Comparison of ENCODE assay signal across 4 fruit fly cellular contexts in genomic region chrX:19154998-19155397, dm6.
TF ChIP-seq lines count a peak whose summit lies in the region.

No protein-coding gene starts in this region.

TF ChIP-seq in whole organism, adult, 20 proteins besides CTCF, POLR2A, EP300 and RAD21 (continued from another document):
- TF ChIP-seq toe (GFP tag; optimal IDR thresholded peaks at IDR 0.05; lab: Kevin White, UChicago) = no peak
- TF ChIP-seq tj (GFP tag; optimal IDR thresholded peaks at IDR 0.05; lab: Kevin White, UChicago) = peak; percentile 37

TF ChIP-seq in whole organism, embryonic, 481 proteins besides CTCF, POLR2A, EP300 and RAD21 (continued from another document and continues in another):
- peak; percentile 88 for TF ChIP-seq dmrt99B (tag; optimal IDR thresholded peaks at IDR 0.05; lab: Kevin White, UChicago)
- TF ChIP-seq chm (GFP tag; IDR thresholded peaks at IDR 0.05; lab: Robert Waterston, UW) = peak; percentile 93
- TF ChIP-seq bigmax (GFP tag; optimal IDR thresholded peaks at IDR 0.05; lab: Kevin White, UChicago) = no peak
- peak; percentile 73 for TF ChIP-seq CG4854 (GFP tag; optimal IDR thresholded peaks at IDR 0.05; lab: Kevin White, UChicago)
- no peak for TF ChIP-seq CG17912 (GFP tag; optimal IDR thresholded peaks at IDR 0.05; lab: Kevin White, UChicago)
- TF ChIP-seq row (GFP tag; IDR thresholded peaks at IDR 0.05; lab: Robert Waterston, UW) = peak; percentile 87
- TF ChIP-seq Xbp1 (GFP tag; optimal IDR thresholded peaks at IDR 0.05; lab: Kevin White, UChicago) = peak; percentile 83
- peak; percentile 87 for TF ChIP-seq btn (GFP tag; optimal IDR thresholded peaks at IDR 0.05; lab: Kevin White, UChicago)
- peak; percentile 47 for TF ChIP-seq crol (GFP tag; IDR thresholded peaks at IDR 0.05; lab: Robert Waterston, UW)
- TF ChIP-seq Sry-β (GFP tag; optimal IDR thresholded peaks at IDR 0.05; lab: Kevin White, UChicago) = peak; percentile 20
- no peak for TF ChIP-seq ato (GFP tag; IDR thresholded peaks at IDR 0.05; lab: Robert Waterston, UW; ENCODE audit: partially characterized antibody)
- peak; percentile 90 for TF ChIP-seq CG15601 (tag; optimal IDR thresholded peaks at IDR 0.05; lab: Kevin White, UChicago)
- TF ChIP-seq exex (tag; optimal IDR thresholded peaks at IDR 0.05; lab: Kevin White, UChicago) = no peak
- peak; percentile 76 for TF ChIP-seq twi (tag; optimal IDR thresholded peaks at IDR 0.05; lab: Kevin White, UChicago)
- TF ChIP-seq slp2 (GFP tag; optimal IDR thresholded peaks at IDR 0.05; lab: Kevin White, UChicago) = peak; percentile 84
- TF ChIP-seq CG31365 (tag; optimal IDR thresholded peaks at IDR 0.05; lab: Kevin White, UChicago) = peak; percentile 59
- no peak for TF ChIP-seq chinmo (GFP tag; IDR thresholded peaks at IDR 0.05; lab: Robert Waterston, UW; ENCODE audit: partially characterized antibody)
- peak; percentile 88 for TF ChIP-seq chn (GFP tag; optimal IDR thresholded peaks at IDR 0.05; lab: Kevin White, UChicago)
- TF ChIP-seq HLH4C (GFP tag; IDR thresholded peaks at IDR 0.05; lab: Robert Waterston, UW; ENCODE audit: partially characterized antibody) = no peak
- peak; percentile 76 for TF ChIP-seq CG12942 (GFP tag; optimal IDR thresholded peaks at IDR 0.05; lab: Kevin White, UChicago)
- peak; percentile 75 for TF ChIP-seq CG17802 (tag; optimal IDR thresholded peaks at IDR 0.05; lab: Kevin White, UChicago)
- peak; percentile 77 for TF ChIP-seq CG7556 (GFP tag; optimal IDR thresholded peaks at IDR 0.05; lab: Kevin White, UChicago)
- peak; percentile 77; the same call in 2 of the 3 replicates for TF ChIP-seq so (GFP tag; IDR thresholded peaks at IDR 0.05; lab: Robert Waterston, UW)
- TF ChIP-seq eve (GFP tag; optimal IDR thresholded peaks at IDR 0.05; lab: Kevin White, UChicago) = peak in 1 of 2 experiments; percentile 92
- peak; percentile 91 for TF ChIP-seq CG4424 (GFP tag; optimal IDR thresholded peaks at IDR 0.05; lab: Kevin White, UChicago)
- TF ChIP-seq CG4282 (GFP tag; optimal IDR thresholded peaks at IDR 0.05; lab: Kevin White, UChicago) = peak; percentile 53
- TF ChIP-seq mld (GFP tag; IDR thresholded peaks at IDR 0.05; lab: Robert Waterston, UW; ENCODE audit: partially characterized antibody) = no peak
- peak; percentile 55 for TF ChIP-seq stwl (tag; optimal IDR thresholded peaks at IDR 0.05; lab: Kevin White, UChicago)
- no peak for TF ChIP-seq NFAT (GFP tag; IDR thresholded peaks at IDR 0.05; lab: Robert Waterston, UW)
- peak; percentile 60 for TF ChIP-seq sima (GFP tag; optimal IDR thresholded peaks at IDR 0.05; lab: Kevin White, UChicago)
- TF ChIP-seq Scr (GFP tag; IDR thresholded peaks at IDR 0.05; lab: Robert Waterston, UW; ENCODE audit: partially characterized antibody) = no peak
- TF ChIP-seq CG10209 (GFP tag; optimal IDR thresholded peaks at IDR 0.05; lab: Kevin White, UChicago) = peak; percentile 86
- TF ChIP-seq pan (optimal IDR thresholded peaks at IDR 0.05; lab: Kevin White, UChicago) = no peak
- peak in 1 of 2 experiments; percentile 75 for TF ChIP-seq pan (GFP tag; optimal IDR thresholded peaks at IDR 0.05 in 1 of 2, IDR thresholded peaks at IDR 0.05 in 1 of 2)
- TF ChIP-seq Dip2 (GFP tag; IDR thresholded peaks at IDR 0.05; lab: Robert Waterston, UW) = no peak
- TF ChIP-seq CG10979 (tag; optimal IDR thresholded peaks at IDR 0.05; lab: Kevin White, UChicago) = peak; percentile 96
- TF ChIP-seq aop (GFP tag; IDR thresholded peaks at IDR 0.05; lab: Robert Waterston, UW) = peak; percentile 57; the same call in 1 of the 2 replicates
- peak; percentile 86 for TF ChIP-seq CG9609 (GFP tag; optimal IDR thresholded peaks at IDR 0.05; lab: Kevin White, UChicago)
- peak; percentile 91 for TF ChIP-seq CG31441 (GFP tag; IDR thresholded peaks at IDR 0.05; lab: Robert Waterston, UW)
- TF ChIP-seq Lhr (GFP tag; optimal IDR thresholded peaks at IDR 0.05; lab: Kevin White, UChicago) = peak; percentile 78
- TF ChIP-seq run (tag; optimal IDR thresholded peaks at IDR 0.05; lab: Kevin White, UChicago) = peak; percentile 30
- TF ChIP-seq zen (tag; optimal IDR thresholded peaks at IDR 0.05; lab: Kevin White, UChicago) = peak; percentile 91

TF ChIP-seq in whole organism, prepupa, 60 proteins besides CTCF, POLR2A, EP300 and RAD21 (continued from another document):
- peak; percentile 84 for TF ChIP-seq Blimp-1 (GFP tag; optimal IDR thresholded peaks at IDR 0.05; lab: Kevin White, UChicago)
- peak; percentile 92 for TF ChIP-seq OdsH (GFP tag; optimal IDR thresholded peaks at IDR 0.05; lab: Kevin White, UChicago)
- TF ChIP-seq Ets96B (tag; optimal IDR thresholded peaks at IDR 0.05; lab: Kevin White, UChicago) = peak; percentile 88
- TF ChIP-seq ss (GFP tag; optimal IDR thresholded peaks at IDR 0.05; lab: Kevin White, UChicago) = peak; percentile 81 to 89
- peak; percentile 77 for TF ChIP-seq CG9139 (GFP tag; optimal IDR thresholded peaks at IDR 0.05; lab: Kevin White, UChicago)
- TF ChIP-seq CG6854 (GFP tag; optimal IDR thresholded peaks at IDR 0.05; lab: Kevin White, UChicago) = peak; percentile 84
- TF ChIP-seq esn (GFP tag; optimal IDR thresholded peaks at IDR 0.05; lab: Kevin White, UChicago) = peak; percentile 96
- TF ChIP-seq CG15336 (GFP tag; IDR thresholded peaks at IDR 0.05; lab: Robert Waterston, UW) = peak; percentile 95
- peak; percentile 85 for TF ChIP-seq CG3032 (tag; optimal IDR thresholded peaks at IDR 0.05; lab: Kevin White, UChicago)
- TF ChIP-seq CG11902 (GFP tag; optimal IDR thresholded peaks at IDR 0.05; lab: Kevin White, UChicago) = peak; percentile 92
- TF ChIP-seq fd59A (GFP tag; optimal IDR thresholded peaks at IDR 0.05; lab: Kevin White, UChicago) = peak; percentile 83
- peak; percentile 94 for TF ChIP-seq CG10631 (GFP tag; optimal IDR thresholded peaks at IDR 0.05; lab: Kevin White, UChicago)
- peak; percentile 95 for TF ChIP-seq achi (GFP tag; optimal IDR thresholded peaks at IDR 0.05; lab: Kevin White, UChicago)
- TF ChIP-seq CG34406 (GFP tag; optimal IDR thresholded peaks at IDR 0.05; lab: Kevin White, UChicago) = peak; percentile 94
- peak; percentile 91 for TF ChIP-seq CG10669 (GFP tag; optimal IDR thresholded peaks at IDR 0.05; lab: Kevin White, UChicago)
- peak; percentile 95 for TF ChIP-seq lz (GFP tag; optimal IDR thresholded peaks at IDR 0.05; lab: Kevin White, UChicago)
- no peak for TF ChIP-seq Hr38 (GFP tag; optimal IDR thresholded peaks at IDR 0.05; lab: Kevin White, UChicago)
- TF ChIP-seq Sox102F (GFP tag; optimal IDR thresholded peaks at IDR 0.05; lab: Kevin White, UChicago) = peak; percentile 96
- TF ChIP-seq CG8119 (GFP tag; IDR thresholded peaks at IDR 0.05; lab: Robert Waterston, UW) = peak; percentile 94
- TF ChIP-seq spab (GFP tag; optimal IDR thresholded peaks at IDR 0.05; lab: Kevin White, UChicago) = peak; percentile 82
- TF ChIP-seq dac (GFP tag; optimal IDR thresholded peaks at IDR 0.05; lab: Kevin White, UChicago) = peak; percentile 91
- TF ChIP-seq Lpt (GFP tag; optimal IDR thresholded peaks at IDR 0.05; lab: Kevin White, UChicago) = peak; percentile 92
- TF ChIP-seq dsx (GFP tag; optimal IDR thresholded peaks at IDR 0.05; lab: Kevin White, UChicago; ENCODE audit: poor library complexity, severe bottlenecking) = peak; percentile 91
- TF ChIP-seq Ets21C (GFP tag; optimal IDR thresholded peaks at IDR 0.05; lab: Kevin White, UChicago) = peak; percentile 89
- TF ChIP-seq CG7368 (GFP tag; optimal IDR thresholded peaks at IDR 0.05; lab: Kevin White, UChicago) = peak; percentile 96
- TF ChIP-seq CG3919 (GFP tag; optimal IDR thresholded peaks at IDR 0.05; lab: Kevin White, UChicago) = peak; percentile 96
- peak; percentile 94 for TF ChIP-seq net (GFP tag; optimal IDR thresholded peaks at IDR 0.05; lab: Kevin White, UChicago)
- TF ChIP-seq Hr39 (GFP tag; optimal IDR thresholded peaks at IDR 0.05; lab: Kevin White, UChicago) = peak; percentile 95
- TF ChIP-seq CG6792 (GFP tag; optimal IDR thresholded peaks at IDR 0.05; lab: Kevin White, UChicago) = peak; percentile 96
- peak; percentile 78 for TF ChIP-seq fd85E (GFP tag; optimal IDR thresholded peaks at IDR 0.05; lab: Kevin White, UChicago)
- TF ChIP-seq CG6808 (GFP tag; optimal IDR thresholded peaks at IDR 0.05; lab: Kevin White, UChicago) = peak; percentile 86
- peak; percentile 93 for TF ChIP-seq acj6 (GFP tag; optimal IDR thresholded peaks at IDR 0.05; lab: Kevin White, UChicago)
- TF ChIP-seq Sox14 (GFP tag; optimal IDR thresholded peaks at IDR 0.05; lab: Kevin White, UChicago) = peak; percentile 95
- TF ChIP-seq salr (GFP tag; optimal IDR thresholded peaks at IDR 0.05; lab: Kevin White, UChicago) = peak; percentile 81 to 85
- TF ChIP-seq CG8319 (GFP tag; optimal IDR thresholded peaks at IDR 0.05; lab: Kevin White, UChicago) = peak; percentile 92
- TF ChIP-seq Met (GFP tag; optimal IDR thresholded peaks at IDR 0.05; lab: Kevin White, UChicago) = peak; percentile 96
- peak; percentile 88 for TF ChIP-seq vri (GFP tag; optimal IDR thresholded peaks at IDR 0.05; lab: Kevin White, UChicago)
- peak; percentile 94 for TF ChIP-seq eg (GFP tag; IDR thresholded peaks at IDR 0.05; lab: Robert Waterston, UW)
- TF ChIP-seq pdm3 (GFP tag; optimal IDR thresholded peaks at IDR 0.05; lab: Kevin White, UChicago) = peak; percentile 95
- TF ChIP-seq Eip75B (GFP tag; optimal IDR thresholded peaks at IDR 0.05; lab: Kevin White, UChicago) = peak; percentile 97

TF ChIP-seq in whole organism, wandering third instar larva, 38 proteins besides CTCF, POLR2A, EP300 and RAD21 (continued from another document):
- TF ChIP-seq Jra (GFP tag; optimal IDR thresholded peaks at IDR 0.05; lab: Kevin White, UChicago) (peak; percentile 69), HLH106 (tag; optimal IDR thresholded peaks at IDR 0.05; lab: Kevin White, UChicago) (peak; percentile 89), Sp1 (GFP tag; optimal IDR thresholded peaks at IDR 0.05; lab: Kevin White, UChicago) (peak; percentile 86), tai (GFP tag; optimal IDR thresholded peaks at IDR 0.05; lab: Kevin White, UChicago) (peak; percentile 57), rgr (GFP tag; optimal IDR thresholded peaks at IDR 0.05; lab: Kevin White, UChicago) (peak; percentile 89), brk (GFP tag; optimal IDR thresholded peaks at IDR 0.05; lab: Kevin White, UChicago) (peak; percentile 58), CG9705 (GFP tag; optimal IDR thresholded peaks at IDR 0.05; lab: Kevin White, UChicago) (peak; percentile 50), Dif (GFP tag; optimal IDR thresholded peaks at IDR 0.05; lab: Kevin White, UChicago; ENCODE audit: partially characterized antibody) (no peak), jim (GFP tag; optimal IDR thresholded peaks at IDR 0.05; lab: Kevin White, UChicago) (no peak), sage (GFP tag; optimal IDR thresholded peaks at IDR 0.05; lab: Kevin White, UChicago) (peak; percentile 73), woc (GFP tag; optimal IDR thresholded peaks at IDR 0.05; lab: Kevin White, UChicago) (peak; percentile 81), usp (GFP tag; optimal IDR thresholded peaks at IDR 0.05; lab: Kevin White, UChicago) (no peak), Abd-B (GFP tag; optimal IDR thresholded peaks at IDR 0.05; lab: Kevin White, UChicago) (no peak), Hr78 (GFP tag; optimal IDR thresholded peaks at IDR 0.05; lab: Kevin White, UChicago) (no peak), br (GFP tag; optimal IDR thresholded peaks at IDR 0.05; lab: Kevin White, UChicago) (peak; percentile 92), GATAd (GFP tag; optimal IDR thresholded peaks at IDR 0.05; lab: Kevin White, UChicago) (no peak), fru (GFP tag; optimal IDR thresholded peaks at IDR 0.05; lab: Kevin White, UChicago) (peak; percentile 92)
TF ChIP-seq in whole organism, wandering third instar larva: peak in this region for 22.
